Worm (Caenorhabditis elegans): ENCODE results near the gene K07C5.3.

DNA sequence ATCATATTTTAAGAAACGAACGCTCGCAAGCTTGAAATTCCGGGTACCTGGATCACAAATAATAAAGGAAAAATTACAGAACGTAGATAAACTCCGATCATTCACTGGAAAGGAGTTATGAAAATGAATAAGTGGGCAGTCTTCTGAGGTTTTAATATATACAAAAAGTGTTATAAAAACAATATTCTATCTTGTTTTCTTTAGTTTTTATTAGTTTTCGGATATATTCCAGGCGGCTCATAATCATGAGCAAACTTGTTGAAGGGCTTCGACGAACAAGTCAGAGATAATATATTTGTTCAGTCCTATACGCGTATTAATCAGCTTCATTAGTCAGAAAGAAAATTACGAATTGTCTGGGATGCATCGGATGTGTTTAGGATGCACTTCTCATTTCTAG is 28.9 kb upstream of the K07C5.3 start, which contains the start of gene gcy-6:
- TF ChIP-seq ztf-11 (tag; optimal IDR thresholded peaks at IDR 0.05) = no peak
- TF ChIP-seq fkh-10 (GFP tag; optimal IDR thresholded peaks at IDR 0.05) = no peak
- no peak for TF ChIP-seq ama-1 (optimal IDR thresholded peaks at IDR 0.05)
- TF ChIP-seq R02D3.7 (tag; optimal IDR thresholded peaks at IDR 0.05) = no peak
